Worm (Caenorhabditis elegans): ENCODE data around the gene K08D8.12.
A peak's percentile ranks its signal among the peaks of the same experiment; 100 is the strongest.

The K08D8.12 gene

DNA sequence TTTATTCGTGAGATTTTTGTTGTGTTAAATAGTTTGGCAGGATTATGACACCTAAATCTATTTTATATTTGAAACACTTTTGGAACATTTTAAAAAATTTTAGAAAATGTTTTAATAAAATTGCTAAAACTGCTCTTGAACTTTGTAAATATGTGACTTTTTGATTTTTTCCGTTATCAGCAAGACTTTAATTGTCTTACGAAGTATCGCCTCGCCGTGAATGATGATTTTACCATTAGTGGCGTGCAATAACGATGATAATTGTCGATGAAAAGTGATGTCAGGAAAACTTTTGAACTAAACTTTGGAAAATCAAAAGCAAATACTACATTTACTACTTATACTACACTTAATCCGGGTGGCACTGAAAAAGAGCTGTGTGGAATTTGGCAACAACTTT, 27.3 kb downstream of the K08D8.12 start:
- no peak for TF ChIP-seq nhr-237 (tag; optimal IDR thresholded peaks at IDR 0.05)
- TF ChIP-seq skn-1 (tag; optimal IDR thresholded peaks at IDR 0.05) = peak; percentile 33
- TF ChIP-seq lsy-12 (tag; optimal IDR thresholded peaks at IDR 0.05) = no peak
- TF ChIP-seq pqm-1 (tag; optimal IDR thresholded peaks at IDR 0.05) = peak; percentile 52

ce11 chrIV:12921027-12921426, 27.8 kb downstream of the K08D8.12 start, which contains the start of gene C32H11.4:
TSS of gene C32H11.4 (plus strand) at chrIV:12921264.
- TF ChIP-seq aly-2 (tag; optimal IDR thresholded peaks at IDR 0.05) (no peak), pqm-1 (tag; optimal IDR thresholded peaks at IDR 0.05) (peak; percentile 69), jun-1 (tag; optimal IDR thresholded peaks at IDR 0.05) (no peak), hmg-11 (tag; optimal IDR thresholded peaks at IDR 0.05) (no peak), pha-4 (tag; optimal IDR thresholded peaks at IDR 0.05) (no peak), ZK546.5 (tag; optimal IDR thresholded peaks at IDR 0.05) (no peak), elt-2 (tag; optimal IDR thresholded peaks at IDR 0.05) (peak; percentile 85)

DNA sequence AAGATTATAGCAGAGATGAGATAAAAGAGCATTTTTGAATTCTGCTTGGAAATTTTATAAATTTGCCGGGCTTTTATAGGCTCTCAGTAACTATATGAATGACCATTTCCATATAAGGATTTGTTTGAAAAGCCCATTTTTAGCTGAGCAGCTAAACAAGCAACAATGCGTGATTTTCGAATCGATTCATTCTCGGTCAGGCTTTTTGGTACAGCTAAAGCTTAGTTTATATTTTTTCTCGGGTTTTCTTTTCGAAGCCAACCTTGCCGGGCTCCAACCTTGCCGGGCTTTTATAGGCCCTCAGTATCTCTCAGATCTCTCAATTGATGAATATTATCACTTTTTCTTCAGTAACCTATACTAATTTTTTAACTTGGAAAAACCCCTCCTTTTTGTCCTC, 31.1 kb downstream of the K08D8.12 start, which contains the start of gene srlf-4:
Gene srlf-4, minus strand, starts transcription at position 101 of the 400 bp plus-strand sequence.
- TF ChIP-seq nhr-11 (tag; optimal IDR thresholded peaks at IDR 0.05) (no peak), nhr-43 (tag; optimal IDR thresholded peaks at IDR 0.05; ENCODE audit: poor library complexity, severe bottlenecking) (no peak), fos-1 (tag; optimal IDR thresholded peaks at IDR 0.05) (no peak), elt-1 (tag; optimal IDR thresholded peaks at IDR 0.05) (no peak), pha-4 (tag; optimal IDR thresholded peaks at IDR 0.05) (no peak), ztf-4 (tag; optimal IDR thresholded peaks at IDR 0.05) (no peak), hmg-11 (tag; optimal IDR thresholded peaks at IDR 0.05) (no peak), ZK546.5 (tag; optimal IDR thresholded peaks at IDR 0.05) (no peak), unc-39 (tag; optimal IDR thresholded peaks at IDR 0.05) (no peak), ceh-82 (tag; optimal IDR thresholded peaks at IDR 0.05) (no peak), ceh-9 (tag; optimal IDR thresholded peaks at IDR 0.05) (no peak), lsy-12 (tag; optimal IDR thresholded peaks at IDR 0.05) (no peak), zag-1 (tag; optimal IDR thresholded peaks at IDR 0.05) (no peak), ceh-16 (tag; optimal IDR thresholded peaks at IDR 0.05) (no peak), nhr-23 (tag; optimal IDR thresholded peaks at IDR 0.05) (no peak), fkh-2 (tag; optimal IDR thresholded peaks at IDR 0.05) (no peak), fkh-10 (GFP tag; optimal IDR thresholded peaks at IDR 0.05) (no peak), jun-1 (tag; optimal IDR thresholded peaks at IDR 0.05) (no peak)

- TF ChIP-seq ceh-9 (tag; optimal IDR thresholded peaks at IDR 0.05) = no peak
- TF ChIP-seq nhr-28 (tag; optimal IDR thresholded peaks at IDR 0.05) = no peak
- TF ChIP-seq nhr-67 (tag; optimal IDR thresholded peaks at IDR 0.05) = no peak
- no peak for TF ChIP-seq snpc-4 (tag; optimal IDR thresholded peaks at IDR 0.05)
- TF ChIP-seq nhr-25 (tag; optimal IDR thresholded peaks at IDR 0.05) = no peak
- no peak for TF ChIP-seq fkh-2 (tag; optimal IDR thresholded peaks at IDR 0.05)
- TF ChIP-seq elt-2 (tag; optimal IDR thresholded peaks at IDR 0.05) = no peak
Measured at ce11 chrIV:12926639-12927038, 33.4 kb downstream of the K08D8.12 start, which contains the start of gene srlf-5. TSS of gene srlf-5 (minus strand) at chrIV:12926739.

DNA sequence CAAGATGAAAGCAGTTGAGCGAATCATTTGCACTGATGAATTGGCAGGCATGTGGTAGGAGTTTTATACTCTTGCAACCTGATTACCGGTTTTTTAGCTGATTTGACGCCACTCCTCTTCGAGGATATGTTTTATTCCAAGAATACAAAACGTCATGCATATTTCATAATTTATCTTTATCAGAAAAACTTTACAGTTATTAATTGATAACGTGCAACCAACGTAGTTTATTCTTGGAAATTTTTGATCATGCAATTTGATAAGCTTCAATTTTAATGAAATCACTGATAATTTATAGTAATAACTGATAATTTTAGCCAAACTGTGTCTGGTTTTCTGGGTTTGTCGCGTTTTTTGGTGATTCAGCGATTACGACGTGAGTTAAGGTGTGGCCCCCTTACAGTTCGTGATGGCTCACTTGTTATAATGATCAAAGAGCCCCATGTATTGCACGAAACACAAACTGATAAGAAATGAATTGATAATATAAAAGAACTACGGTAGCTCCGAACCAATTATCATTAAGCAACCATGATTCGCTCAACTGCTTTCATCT, 43.0 kb downstream of the K08D8.12 start, which contains the start of the genes cld-1 and dod-21:
Gene cld-1, minus strand, starts transcription at position 51 of the 556 bp plus-strand sequence.
Gene dod-21, plus strand, starts transcription at position 518 of the 556 bp plus-strand sequence.
- TF ChIP-seq pqm-1 (tag; optimal IDR thresholded peaks at IDR 0.05) = peak; percentile 49
- TF ChIP-seq elt-1 (tag; optimal IDR thresholded peaks at IDR 0.05) = no peak
- no peak for TF ChIP-seq ZK546.5 (tag; optimal IDR thresholded peaks at IDR 0.05)
- peak; percentile 8 for TF ChIP-seq nfya-1 (tag; optimal IDR thresholded peaks at IDR 0.05; ENCODE audit: insufficient read depth)
- no peak for TF ChIP-seq nhr-23 (tag; optimal IDR thresholded peaks at IDR 0.05)
- TF ChIP-seq lin-39 (tag; optimal IDR thresholded peaks at IDR 0.05) = no peak
- peak; percentile 98 for TF ChIP-seq elt-2 (tag; optimal IDR thresholded peaks at IDR 0.05)
- no peak for TF ChIP-seq nhr-43 (tag; optimal IDR thresholded peaks at IDR 0.05; ENCODE audit: poor library complexity, severe bottlenecking)
- TF ChIP-seq ztf-4 (tag; optimal IDR thresholded peaks at IDR 0.05) = no peak
- TF ChIP-seq aly-2 (tag; optimal IDR thresholded peaks at IDR 0.05) = no peak

- TF ChIP-seq nhr-77 (tag; optimal IDR thresholded peaks at IDR 0.05) (no peak), elt-2 (tag; optimal IDR thresholded peaks at IDR 0.05) (peak; percentile 5), ceh-82 (tag; optimal IDR thresholded peaks at IDR 0.05) (no peak)
Measured at ce11 chrIV:12941254-12941653, 48.0 kb downstream of the K08D8.12 start, which contains the start of gene dod-24. TSS of gene dod-24 (minus strand) at chrIV:12941354.
